Fruit fly (Drosophila melanogaster): ENCODE results near the gene CG15764.

Gene CG15764

DNA sequence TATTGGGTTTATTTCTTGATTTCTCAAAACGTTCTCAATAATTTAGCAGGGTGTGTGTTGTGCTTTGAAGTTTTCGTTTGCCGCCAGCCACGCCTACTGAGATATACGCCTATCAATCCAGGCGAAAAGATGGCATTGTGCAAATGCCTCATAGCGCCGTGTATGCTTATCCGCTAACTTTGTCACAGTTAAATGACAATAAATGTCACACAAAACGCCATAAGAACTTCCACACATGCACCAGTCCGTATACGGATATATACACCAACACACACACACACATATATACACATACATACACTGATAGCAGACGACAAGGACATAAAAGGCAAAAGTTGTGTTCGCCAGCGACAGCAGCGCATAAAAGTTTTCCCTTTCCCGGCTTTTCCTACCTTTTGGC is 3.8 kb upstream of the CG15764 start, which contains the start of gene CG43137:
CG43137 (minus strand) TSS at position 101 of the 400 bp plus-strand sequence.
- TF ChIP-seq kay (GFP tag; ENCODE audit: borderline replicate concordance) (no peak), CG11617 (GFP tag; optimal IDR thresholded peaks at IDR 0.05) (no peak), CG14711 (tag; optimal IDR thresholded peaks at IDR 0.05) (no peak), tj (GFP tag; optimal IDR thresholded peaks at IDR 0.05) (no peak), Mnt (GFP tag; optimal IDR thresholded peaks at IDR 0.05) (no peak), cnc (optimal IDR thresholded peaks at IDR 0.05) (no peak), Hr96 (GFP tag; optimal IDR thresholded peaks at IDR 0.05) (no peak), ovo (GFP tag; optimal IDR thresholded peaks at IDR 0.05) (no peak), CG12768 (GFP tag; optimal IDR thresholded peaks at IDR 0.05) (no peak), CG7101 (tag; optimal IDR thresholded peaks at IDR 0.05) (no peak), cic (GFP tag; optimal IDR thresholded peaks at IDR 0.05) (no peak), toe (GFP tag; optimal IDR thresholded peaks at IDR 0.05) (no peak), bab1 (GFP tag; optimal IDR thresholded peaks at IDR 0.05) (no peak)

DNA sequence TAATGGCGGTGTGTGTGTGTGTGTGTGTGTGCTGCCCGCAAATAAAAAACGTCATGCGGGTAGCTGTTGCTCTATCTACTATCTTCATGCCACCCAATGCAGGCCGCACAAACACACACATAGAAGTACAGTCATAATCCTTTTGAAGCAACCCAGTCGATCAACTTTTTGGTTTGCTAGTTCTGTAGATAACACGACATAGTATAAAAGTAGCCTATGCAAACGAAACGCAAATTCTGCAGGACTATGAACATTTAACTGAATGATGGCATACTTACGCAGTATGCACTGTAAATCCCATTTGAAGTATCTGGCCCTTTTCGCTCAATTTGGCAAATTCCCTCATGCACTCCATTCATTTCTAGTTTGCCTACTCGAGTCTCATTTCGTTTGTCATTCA is 2.8 kb upstream of the CG15764 start:
- TF ChIP-seq ovo (GFP tag; optimal IDR thresholded peaks at IDR 0.05), result no peak
- TF ChIP-seq tj (GFP tag; optimal IDR thresholded peaks at IDR 0.05), result no peak
- TF ChIP-seq CG12768 (GFP tag; optimal IDR thresholded peaks at IDR 0.05), result no peak
- no peak for TF ChIP-seq cic (GFP tag; optimal IDR thresholded peaks at IDR 0.05)
- TF ChIP-seq Mnt (GFP tag; optimal IDR thresholded peaks at IDR 0.05), result no peak
- TF ChIP-seq Clk (GFP tag; optimal IDR thresholded peaks at IDR 0.05), result no peak
- TF ChIP-seq CG7045 (GFP tag; optimal IDR thresholded peaks at IDR 0.05), result no peak
- no peak for TF ChIP-seq CG7101 (tag; optimal IDR thresholded peaks at IDR 0.05)
- TF ChIP-seq CG1620 (GFP tag; optimal IDR thresholded peaks at IDR 0.05), result no peak
- TF ChIP-seq Hr96 (GFP tag; optimal IDR thresholded peaks at IDR 0.05), result no peak
- TF ChIP-seq pad (GFP tag; optimal IDR thresholded peaks at IDR 0.05), result no peak
- no peak for TF ChIP-seq cnc (optimal IDR thresholded peaks at IDR 0.05)
- no peak for TF ChIP-seq CG5204 (GFP tag; optimal IDR thresholded peaks at IDR 0.05)
- no peak for TF ChIP-seq kay (GFP tag; ENCODE audit: borderline replicate concordance)
- no peak for TF ChIP-seq Crg-1 (GFP tag; optimal IDR thresholded peaks at IDR 0.05)
- TF ChIP-seq bab1 (GFP tag; optimal IDR thresholded peaks at IDR 0.05), result no peak
- no peak for TF ChIP-seq CG14711 (tag; optimal IDR thresholded peaks at IDR 0.05)
- no peak for TF ChIP-seq toe (GFP tag; optimal IDR thresholded peaks at IDR 0.05)
- TF ChIP-seq CG11617 (GFP tag; optimal IDR thresholded peaks at IDR 0.05), result no peak
- TF ChIP-seq CG33017 (tag; optimal IDR thresholded peaks at IDR 0.05), result no peak

DNA sequence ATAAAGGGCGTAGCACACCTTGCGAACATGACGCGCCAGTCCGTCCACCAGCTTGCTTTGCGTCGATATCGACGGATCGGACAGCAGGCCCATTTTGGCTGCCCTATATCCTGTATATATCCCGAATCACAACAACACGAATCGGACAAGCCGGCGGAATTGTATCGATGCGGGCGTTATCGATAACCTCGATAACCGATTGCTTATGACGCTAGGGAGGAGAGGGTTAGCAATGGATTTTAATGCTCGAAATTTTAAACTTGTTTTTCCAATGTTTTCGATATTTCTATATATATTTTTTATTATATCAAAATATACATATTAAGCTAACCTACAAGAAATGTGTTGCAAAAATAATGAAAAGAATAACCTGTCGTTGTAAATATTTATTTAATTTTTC is 4.3 kb downstream of the CG15764 start, which contains the start of gene GAA1:
GAA1 (minus strand) TSS at position 194 of the 400 bp plus-strand sequence.
- TF ChIP-seq Hr96 (GFP tag; optimal IDR thresholded peaks at IDR 0.05), result no peak
- TF ChIP-seq bab1 (GFP tag; optimal IDR thresholded peaks at IDR 0.05), result peak; percentile 53
- TF ChIP-seq toe (GFP tag; optimal IDR thresholded peaks at IDR 0.05), result no peak
- TF ChIP-seq CG14711 (tag; optimal IDR thresholded peaks at IDR 0.05), result peak; percentile 57
- no peak for TF ChIP-seq Clk (GFP tag; optimal IDR thresholded peaks at IDR 0.05)
- no peak for TF ChIP-seq CG7045 (GFP tag; optimal IDR thresholded peaks at IDR 0.05)
- TF ChIP-seq CG1620 (GFP tag; optimal IDR thresholded peaks at IDR 0.05), result no peak
- peak; percentile 11 for TF ChIP-seq CG11617 (GFP tag; optimal IDR thresholded peaks at IDR 0.05)
- no peak for TF ChIP-seq tj (GFP tag; optimal IDR thresholded peaks at IDR 0.05)
- no peak for TF ChIP-seq Crg-1 (GFP tag; optimal IDR thresholded peaks at IDR 0.05)
- TF ChIP-seq CG7101 (tag; optimal IDR thresholded peaks at IDR 0.05), result peak; percentile 8
- TF ChIP-seq CG33017 (tag; optimal IDR thresholded peaks at IDR 0.05), result no peak
- no peak for TF ChIP-seq pad (GFP tag; optimal IDR thresholded peaks at IDR 0.05)
- TF ChIP-seq CG5204 (GFP tag; optimal IDR thresholded peaks at IDR 0.05), result no peak
- peak; percentile 3 for TF ChIP-seq Mnt (GFP tag; optimal IDR thresholded peaks at IDR 0.05)
- no peak for TF ChIP-seq cnc (optimal IDR thresholded peaks at IDR 0.05)
- no peak for TF ChIP-seq cic (GFP tag; optimal IDR thresholded peaks at IDR 0.05)
- TF ChIP-seq kay (GFP tag; ENCODE audit: borderline replicate concordance), result no peak
- no peak for TF ChIP-seq ovo (GFP tag; optimal IDR thresholded peaks at IDR 0.05)
- no peak for TF ChIP-seq CG12768 (GFP tag; optimal IDR thresholded peaks at IDR 0.05)

DNA sequence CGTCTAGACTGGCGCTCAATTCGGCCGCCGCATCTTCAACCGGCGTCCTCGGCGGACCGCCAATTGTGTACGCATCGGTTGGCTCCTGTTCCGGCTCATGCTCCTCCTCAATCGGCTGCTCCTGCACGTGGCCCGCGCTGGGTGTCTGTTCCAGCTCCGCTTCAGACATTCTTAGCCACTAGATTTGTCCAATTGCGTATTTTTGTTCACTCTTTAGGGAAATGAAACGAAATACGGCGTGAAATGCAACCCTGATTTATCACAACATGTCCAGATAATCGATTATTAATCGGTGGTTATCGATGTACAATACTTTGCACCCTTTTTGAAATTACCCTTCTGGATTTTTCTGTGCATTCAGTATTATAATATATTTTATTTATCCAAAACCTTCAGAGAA is 7.7 kb downstream of the CG15764 start, which contains the start of gene mof:
mof (minus strand) TSS at position 270 of the 400 bp plus-strand sequence.
- TF ChIP-seq Crg-1 (GFP tag; optimal IDR thresholded peaks at IDR 0.05) (no peak), bab1 (GFP tag; optimal IDR thresholded peaks at IDR 0.05) (peak; percentile 74), Mnt (GFP tag; optimal IDR thresholded peaks at IDR 0.05) (peak; percentile 17)

DNA sequence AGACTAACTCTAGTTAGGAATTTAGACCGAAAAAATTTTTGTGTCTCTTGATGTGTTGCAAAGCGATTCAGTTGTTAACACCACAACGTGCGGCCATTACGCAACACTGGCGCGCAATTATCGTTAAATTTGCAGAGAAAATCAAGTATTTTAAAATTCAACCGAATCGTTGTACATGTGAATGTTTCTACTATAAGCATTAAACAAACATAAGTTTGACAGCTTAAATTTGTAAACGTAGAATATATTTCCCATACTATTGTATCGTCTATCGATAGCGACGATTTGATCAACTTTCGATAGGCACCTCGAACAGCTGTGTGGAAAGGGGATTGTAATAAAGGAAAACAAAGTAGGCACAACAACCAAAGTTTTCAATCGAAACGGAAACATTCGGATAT is 10.6 kb downstream of the CG15764 start, which contains the start of the genes Usp30 and CG16721:
Usp30 (minus strand) TSS at position 245 of the 401 bp plus-strand sequence.
CG16721 (plus strand) TSS at position 327 of the 401 bp plus-strand sequence.
- no peak for TF ChIP-seq kay (GFP tag; ENCODE audit: borderline replicate concordance)
- TF ChIP-seq CG11617 (GFP tag; optimal IDR thresholded peaks at IDR 0.05), result peak; percentile 69
- peak; percentile 22 for TF ChIP-seq CG7045 (GFP tag; optimal IDR thresholded peaks at IDR 0.05)
- TF ChIP-seq pad (GFP tag; optimal IDR thresholded peaks at IDR 0.05), result peak; percentile 83
- peak; percentile 24 for TF ChIP-seq tj (GFP tag; optimal IDR thresholded peaks at IDR 0.05)
- TF ChIP-seq toe (GFP tag; optimal IDR thresholded peaks at IDR 0.05), result peak; percentile 37
- peak; percentile 55 for TF ChIP-seq ovo (GFP tag; optimal IDR thresholded peaks at IDR 0.05)
- TF ChIP-seq cnc (optimal IDR thresholded peaks at IDR 0.05), result no peak
- peak; percentile 95 for TF ChIP-seq Crg-1 (GFP tag; optimal IDR thresholded peaks at IDR 0.05)
- TF ChIP-seq Hr96 (GFP tag; optimal IDR thresholded peaks at IDR 0.05), result no peak
- peak; percentile 71 for TF ChIP-seq CG33017 (tag; optimal IDR thresholded peaks at IDR 0.05)
- peak; percentile 86 for TF ChIP-seq Mnt (GFP tag; optimal IDR thresholded peaks at IDR 0.05)
- TF ChIP-seq CG7101 (tag; optimal IDR thresholded peaks at IDR 0.05), result peak; percentile 85
- TF ChIP-seq CG1620 (GFP tag; optimal IDR thresholded peaks at IDR 0.05), result peak; percentile 89
- peak; percentile 76 for TF ChIP-seq CG14711 (tag; optimal IDR thresholded peaks at IDR 0.05)
- no peak for TF ChIP-seq CG5204 (GFP tag; optimal IDR thresholded peaks at IDR 0.05)
- peak; percentile 68 for TF ChIP-seq CG12768 (GFP tag; optimal IDR thresholded peaks at IDR 0.05)
- peak; percentile 80 for TF ChIP-seq bab1 (GFP tag; optimal IDR thresholded peaks at IDR 0.05)
- TF ChIP-seq cic (GFP tag; optimal IDR thresholded peaks at IDR 0.05), result peak; percentile 48
- TF ChIP-seq Clk (GFP tag; optimal IDR thresholded peaks at IDR 0.05), result no peak
